Worm (Caenorhabditis elegans) whole organism, young adult: ENCODE data around the gene rde-11.
A peak's percentile ranks its signal among the peaks of the same experiment; 100 is the strongest.

ENCODE experiments used
- C06A6.2 ChIP-seq: fragments of 200-800 bp; sonication (Bioruptor generic); conservative IDR thresholded peaks from 2 replicates; pipeline ENCODE4 v1.3.6; 2022; ENCODE audit warnings: missing genetic modification characterization, missing compliant biosample characterization
- F23B12.7 ChIP-seq: sonication (generic microtip); optimal IDR thresholded peaks from 2 replicates; lab custom pipeline; 2017; ENCODE audit warnings: missing genetic modification characterization, mild to moderate bottlenecking, missing compliant biosample characterization, antibody characterized with exemption, moderate library complexity; ENCODE audit not compliant: insufficient read depth
- F39B2.1 ChIP-seq: fragments of 200-800 bp; sonication (Bioruptor generic); IDR thresholded peaks from 2 replicates; pipeline ENCODE4 v1.3.6; 2022; ENCODE audit warnings: missing genetic modification reagents, missing genetic modification characterization, missing compliant biosample characterization
- F52B5.7 ChIP-seq: sonication (generic microtip); optimal IDR thresholded peaks from 2 replicates; lab custom pipeline; 2016; ENCODE audit warnings: mild to moderate bottlenecking, missing genetic modification characterization, missing compliant biosample characterization
- K12H6.12 ChIP-seq: fragments of 200-800 bp; sonication (Bioruptor generic); optimal IDR thresholded peaks from 2 replicates; lab custom pipeline; 2018; ENCODE audit warnings: mild to moderate bottlenecking, missing genetic modification characterization, missing compliant biosample characterization
- T07F8.4 ChIP-seq: sonication (generic microtip); optimal IDR thresholded peaks from 2 replicates; lab custom pipeline; 2016; ENCODE audit warnings: mild to moderate bottlenecking, missing genetic modification characterization, moderate library complexity, missing compliant biosample characterization
- Y53G8AR.9 ChIP-seq: fragments of 200-800 bp; sonication (Bioruptor generic); conservative IDR thresholded peaks from 2 replicates; pipeline ENCODE4 v1.3.6; 2022; ENCODE audit warnings: missing genetic modification reagents, missing genetic modification characterization, missing compliant biosample characterization
- Y67H2A.10 ChIP-seq: fragments of 200-800 bp; sonication (Bioruptor generic); conservative IDR thresholded peaks from 2 replicates; pipeline ENCODE4 v1.3.6; 2022; ENCODE audit warnings: missing genetic modification reagents, missing genetic modification characterization, missing compliant biosample characterization
- aptf-2 ChIP-seq: fragments of 200-800 bp; sonication (Bioruptor generic); conservative IDR thresholded peaks from 2 replicates; pipeline ENCODE4 v1.3.6; 2022; ENCODE audit warnings: missing genetic modification reagents, missing genetic modification characterization, missing compliant biosample characterization
- attf-3 ChIP-seq: fragments of 200-800 bp; sonication (Bioruptor generic); conservative IDR thresholded peaks from 2 replicates; pipeline ENCODE4 v1.3.6; 2022; ENCODE audit warnings: missing genetic modification reagents, missing genetic modification characterization, missing compliant biosample characterization
- attf-5 ChIP-seq: fragments of 200-800 bp; sonication (Bioruptor generic); optimal IDR thresholded peaks from 2 replicates; lab custom pipeline; 2018; ENCODE audit warnings: mild to moderate bottlenecking, missing genetic modification characterization, missing compliant biosample characterization
- cebp-2 ChIP-seq: fragments of 200-800 bp; sonication (Bioruptor generic); IDR thresholded peaks from 2 replicates; pipeline ENCODE4 v1.3.6; 2022; ENCODE audit warnings: missing genetic modification characterization, missing compliant biosample characterization
- chd-7 ChIP-seq: sonication (generic microtip); optimal IDR thresholded peaks from 2 replicates; lab custom pipeline; 2016; ENCODE audit warnings: mild to moderate bottlenecking, missing genetic modification characterization, moderate library complexity, missing compliant biosample characterization
- die-1 ChIP-seq: sonication (generic microtip); optimal IDR thresholded peaks from 2 replicates; lab custom pipeline; 2016; ENCODE audit warnings: missing genotype, mild to moderate bottlenecking, missing genetic modification characterization, missing compliant biosample characterization
- dpff-1 ChIP-seq: sonication (generic microtip); optimal IDR thresholded peaks from 2 replicates; lab custom pipeline; 2017; ENCODE audit warnings: mild to moderate bottlenecking, missing genetic modification characterization, missing compliant biosample characterization
- fkh-3 ChIP-seq: sonication (generic microtip); optimal IDR thresholded peaks from 2 replicates; lab custom pipeline; 2016; ENCODE audit warnings: mild to moderate bottlenecking, missing genetic modification characterization, missing compliant biosample characterization
- hlh-26 ChIP-seq: fragments of 200-800 bp; sonication (Bioruptor generic); conservative IDR thresholded peaks from 2 replicates; pipeline ENCODE4 v1.3.6; 2022; ENCODE audit warnings: missing genetic modification reagents, missing genetic modification characterization, missing compliant biosample characterization
- hsf-1 ChIP-seq: fragments of 200-800 bp; sonication (Bioruptor generic); IDR thresholded peaks from 2 replicates; pipeline ENCODE4 v1.3.6; 2022; ENCODE audit warnings: missing genetic modification reagents, missing genetic modification characterization, missing compliant biosample characterization
- lag-1 ChIP-seq: fragments of 200-800 bp; sonication (Bioruptor generic); IDR thresholded peaks from 2 replicates; pipeline ENCODE4 v1.3.6; 2022; ENCODE audit warnings: missing genetic modification reagents, missing genetic modification characterization, missing compliant biosample characterization
- let-526 ChIP-seq: fragments of 200-800 bp; sonication (Bioruptor generic); IDR thresholded peaks from 2 replicates; pipeline ENCODE4 v1.3.6; 2022; ENCODE audit warnings: missing genetic modification reagents, missing genetic modification characterization, missing compliant biosample characterization
- lin-26 ChIP-seq: fragments of 200-800 bp; sonication (Bioruptor generic); IDR thresholded peaks from 2 replicates; pipeline ENCODE4 v1.3.6; 2022; ENCODE audit warnings: missing genetic modification reagents, missing genetic modification characterization, missing compliant biosample characterization
- lin-40 ChIP-seq: sonication (generic microtip); optimal IDR thresholded peaks from 2 replicates; lab custom pipeline; 2016; ENCODE audit warnings: missing genetic modification characterization, mild to moderate bottlenecking, missing compliant biosample characterization, missing genotype, missing genetic modification reagents
- lin-54 ChIP-seq: fragments of 200-800 bp; sonication (Bioruptor generic); optimal IDR thresholded peaks from 2 replicates; lab custom pipeline; 2018; ENCODE audit warnings: mild to moderate bottlenecking, missing genetic modification characterization, missing compliant biosample characterization
- lsy-27 ChIP-seq: sonication (generic microtip); optimal IDR thresholded peaks from 2 replicates; lab custom pipeline; 2017; ENCODE audit warnings: missing genetic modification characterization, mild to moderate bottlenecking, missing compliant biosample characterization, antibody characterized with exemption, missing genotype, borderline replicate concordance; ENCODE audit not compliant: insufficient read depth
- madf-6 ChIP-seq: fragments of 200-800 bp; sonication (Bioruptor generic); IDR thresholded peaks from 2 replicates; pipeline ENCODE4 v1.3.6; 2022; ENCODE audit warnings: missing genetic modification reagents, missing genetic modification characterization, missing compliant biosample characterization
- madf-8 ChIP-seq: fragments of 200-800 bp; sonication (Bioruptor generic); conservative IDR thresholded peaks from 2 replicates; pipeline ENCODE4 v1.3.6; 2022; ENCODE audit warnings: missing genetic modification reagents, missing genetic modification characterization, missing compliant biosample characterization
- mel-28 ChIP-seq: sonication (generic microtip); optimal IDR thresholded peaks from 2 replicates; lab custom pipeline; 2016; ENCODE audit warnings: borderline replicate concordance, mild to moderate bottlenecking, missing genetic modification characterization, missing compliant biosample characterization
- nfyb-1 ChIP-seq: fragments of 200-800 bp; sonication (Bioruptor generic); IDR thresholded peaks from 2 replicates; pipeline ENCODE4 v1.3.6; 2022; ENCODE audit warnings: missing genetic modification reagents, missing genetic modification characterization, missing compliant biosample characterization
- nhr-90 ChIP-seq: sonication (generic microtip); optimal IDR thresholded peaks from 2 replicates; lab custom pipeline; 2016; ENCODE audit warnings: missing genotype, mild to moderate bottlenecking, missing genetic modification characterization, missing compliant biosample characterization
- rcor-1 ChIP-seq: fragments of 200-800 bp; sonication (Bioruptor generic); IDR thresholded peaks from 2 replicates; pipeline ENCODE4 v1.3.6; 2022; ENCODE audit warnings: missing genetic modification reagents, missing genetic modification characterization, missing compliant biosample characterization
- rpc-1 ChIP-seq, 2 experiments: fragments of 150-350 bp in 1 of 2; sonication (generic microtip) in 1 of 2; optimal IDR thresholded peaks; 2 replicates each; lab custom pipeline; 2014 to 2018; ENCODE audit warnings: missing biosample characterization in 1 of 2, missing genetic modification characterization in 1 of 2, missing genetic modification reagents in 1 of 2, missing genotype in 1 of 2
- sdz-38 ChIP-seq: sonication (generic microtip); optimal IDR thresholded peaks from 2 replicates; lab custom pipeline; 2016; ENCODE audit warnings: missing genotype, missing genetic modification characterization, missing compliant biosample characterization
- snpc-1.1 ChIP-seq: sonication (generic microtip); optimal IDR thresholded peaks from 2 replicates; lab custom pipeline; 2017; ENCODE audit warnings: missing genetic modification characterization, mild to moderate bottlenecking, missing compliant biosample characterization, antibody characterized with exemption, moderate library complexity, missing genotype, missing genetic modification reagents; ENCODE audit not compliant: insufficient read depth
- snpc-1.3 ChIP-seq: sonication (generic microtip); optimal IDR thresholded peaks from 2 replicates; lab custom pipeline; 2017; ENCODE audit warnings: missing genetic modification characterization, mild to moderate bottlenecking, missing compliant biosample characterization, antibody characterized with exemption, moderate library complexity, missing genotype, missing genetic modification reagents; ENCODE audit not compliant: insufficient read depth
- snpc-3.4 ChIP-seq: sonication (generic microtip); optimal IDR thresholded peaks from 2 replicates; lab custom pipeline; 2017; ENCODE audit warnings: missing genetic modification characterization, mild to moderate bottlenecking, missing compliant biosample characterization, antibody characterized with exemption, moderate library complexity, missing genotype, missing genetic modification reagents
- snpc-4 ChIP-seq, 5 experiments: fragments of 150-350 bp in 1 of 5; sonication (generic microtip) in 4 of 5; optimal IDR thresholded peaks; 2 replicates each; lab custom pipeline; 2014 to 2018; ENCODE audit warnings: missing genetic modification characterization in 5 of 5, missing biosample characterization in 3 of 5, antibody characterized with exemption in 2 of 5, mild to moderate bottlenecking in 2 of 5, missing compliant biosample characterization in 2 of 5, missing genotype in 2 of 5, moderate library complexity in 2 of 5, missing genetic modification reagents in 1 of 5
- somi-1 ChIP-seq: fragments of 200-800 bp; sonication (Bioruptor generic); optimal IDR thresholded peaks from 2 replicates; lab custom pipeline; 2018; ENCODE audit warnings: mild to moderate bottlenecking, missing genetic modification characterization, missing compliant biosample characterization
- tbx-9 ChIP-seq: sonication (generic microtip); optimal IDR thresholded peaks from 2 replicates; lab custom pipeline; 2016; ENCODE audit warnings: borderline replicate concordance, missing genetic modification characterization, inconsistent platforms, missing compliant biosample characterization
- unc-130 ChIP-seq: sonication (generic microtip); optimal IDR thresholded peaks from 2 replicates; lab custom pipeline; 2016; ENCODE audit warnings: missing genetic modification reagents, missing genetic modification characterization, missing compliant biosample characterization
- zfh-2 ChIP-seq: fragments of 200-800 bp; sonication (Bioruptor generic); conservative IDR thresholded peaks from 2 replicates; pipeline ENCODE4 v1.3.6; 2022; ENCODE audit warnings: missing genetic modification reagents, missing genetic modification characterization, missing compliant biosample characterization
- ztf-26 ChIP-seq: sonication (generic microtip); optimal IDR thresholded peaks from 2 replicates; lab custom pipeline; 2017; ENCODE audit warnings: missing genetic modification characterization, missing compliant biosample characterization
- ztf-6 ChIP-seq: fragments of 200-800 bp; sonication (Bioruptor generic); IDR thresholded peaks from 2 replicates; pipeline ENCODE4 v1.3.6; 2022; ENCODE audit warnings: missing genetic modification reagents, missing genetic modification characterization, missing compliant biosample characterization

Gene rde-11

DNA sequence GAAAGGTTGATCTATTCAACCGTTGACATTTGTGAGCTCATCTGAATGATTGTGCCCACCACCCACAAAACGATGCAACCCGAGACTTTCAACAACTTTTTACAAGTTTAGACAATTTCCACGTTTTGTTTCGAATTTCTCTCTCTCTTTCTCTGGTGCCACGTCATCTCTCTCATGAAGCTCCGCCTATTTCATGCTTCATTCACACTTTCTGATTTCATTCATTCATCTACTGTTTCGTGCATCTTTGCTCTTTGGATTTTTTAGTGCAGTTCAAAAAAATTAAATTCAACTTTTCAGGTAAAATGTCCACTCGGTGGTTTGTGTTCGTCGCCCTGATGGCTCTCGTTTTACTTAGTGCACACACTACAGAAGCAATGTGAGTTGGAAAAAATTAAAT lies 44.3 kb downstream of the rde-11 start, which contains the start of gene nlp-79:
nlp-79 (plus strand) TSS at position 301 of the 400 bp plus-strand sequence.
- TF ChIP-seq Y67H2A.10 (GFP tag; lab: Robert Waterston, UW) (no peak), T07F8.4 (tag; lab: Kevin White, UChicago) (no peak), die-1 (tag; lab: Kevin White, UChicago) (no peak), let-526 (GFP tag; lab: Robert Waterston, UW) (no peak), F39B2.1 (GFP tag; lab: Robert Waterston, UW) (no peak), nfyb-1 (GFP tag; lab: Robert Waterston, UW) (no peak), somi-1 (GFP tag; lab: Kevin White, UChicago) (no peak), snpc-1.1 (tag; lab: Kevin White, UChicago) (no peak), hsf-1 (GFP tag; lab: Robert Waterston, UW) (no peak)

DNA sequence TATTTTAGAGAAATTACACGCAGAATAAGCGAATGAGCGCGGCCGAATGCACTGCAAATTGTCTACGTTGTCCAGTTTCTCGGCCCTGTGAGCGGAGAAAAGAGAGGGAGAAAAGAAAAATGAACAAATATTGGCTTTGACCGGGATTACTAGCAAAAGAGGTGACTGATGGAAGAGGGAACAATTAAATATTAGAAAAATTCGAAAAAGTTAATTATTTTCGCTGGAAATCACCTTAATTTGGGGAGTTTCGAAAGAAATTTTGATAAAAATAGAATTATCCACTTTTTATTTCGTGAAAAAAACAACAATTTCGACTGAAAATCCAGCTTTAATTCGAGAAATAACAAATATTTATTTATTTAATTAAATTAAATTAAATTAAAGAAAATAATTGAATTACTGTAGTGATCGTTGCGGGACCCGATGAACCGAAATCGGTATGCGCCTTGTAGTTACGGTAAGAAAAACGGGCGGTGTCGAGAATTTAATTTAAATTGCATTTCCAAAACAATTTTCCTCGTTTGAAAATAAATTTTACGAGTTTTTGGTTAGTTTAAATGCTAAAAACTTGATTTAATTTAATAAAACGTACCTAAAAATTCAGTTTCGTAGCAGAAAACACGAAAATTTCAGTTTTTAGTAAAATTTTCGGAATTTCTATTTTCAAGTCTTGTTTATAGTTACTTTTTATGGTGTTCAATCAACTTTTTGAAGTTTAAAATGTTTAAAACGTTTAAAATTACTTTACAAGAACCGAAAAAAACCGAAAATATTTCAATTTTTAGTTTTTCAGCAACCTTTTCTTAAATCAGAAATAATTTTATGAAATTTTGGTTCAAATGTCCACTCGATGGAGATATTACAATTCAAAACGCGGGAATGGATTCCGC lies 49.6 kb downstream of the rde-11 start, which contains the start of the genes crld-1 and msh-5:
crld-1 (minus strand) TSS at position 51 of the 893 bp plus-strand sequence.
msh-5 (plus strand) TSS at position 843 of the 893 bp plus-strand sequence.
- TF ChIP-seq attf-3 (GFP tag; lab: Robert Waterston, UW), result no peak
- TF ChIP-seq snpc-3.4, result no peak
- no peak for TF ChIP-seq rpc-1 (optimal IDR thresholded peaks at IDR 0.05; lab: Kevin White, UChicago)
- TF ChIP-seq rpc-1 (tag; optimal IDR thresholded peaks at IDR 0.05; lab: Kevin White, UChicago), result no peak
- TF ChIP-seq lin-26 (GFP tag; lab: Robert Waterston, UW), result no peak
- no peak for TF ChIP-seq somi-1 (GFP tag; lab: Kevin White, UChicago)
- no peak for TF ChIP-seq hlh-26 (GFP tag; lab: Robert Waterston, UW)
- TF ChIP-seq chd-7, result no peak
- peak; percentile 32 for TF ChIP-seq snpc-1.3
- peak; percentile 63 for TF ChIP-seq lin-54 (GFP tag; lab: Kevin White, UChicago)
- TF ChIP-seq dpff-1 (tag; lab: Kevin White, UChicago), result no peak
- TF ChIP-seq rcor-1 (GFP tag; lab: Robert Waterston, UW), result 0 out of 2 replicates have a peak, but pooled peaks have one; percentile 43
- TF ChIP-seq mel-28 (tag; lab: Kevin White, UChicago), result no peak
- TF ChIP-seq madf-8, result peak; percentile 82
- TF ChIP-seq lsy-27 (tag; lab: Kevin White, UChicago), result no peak
- TF ChIP-seq F52B5.7, result no peak
- TF ChIP-seq sdz-38 (tag; lab: Kevin White, UChicago), result no peak
- no peak for TF ChIP-seq nhr-90 (tag; lab: Kevin White, UChicago)
- no peak for TF ChIP-seq tbx-9 (tag; lab: Kevin White, UChicago)
- no peak for TF ChIP-seq ztf-6 (GFP tag; lab: Robert Waterston, UW)
- TF ChIP-seq madf-6 (GFP tag; lab: Robert Waterston, UW), result peak; percentile 90
- TF ChIP-seq ztf-26 (tag; lab: Kevin White, UChicago), result no peak
- no peak for TF ChIP-seq zfh-2
- TF ChIP-seq cebp-2, result no peak
- TF ChIP-seq snpc-4 (GFP tag; optimal IDR thresholded peaks at IDR 0.05; lab: Kevin White, UChicago), result peak; percentile 36
- peak in 1 of 4 experiments; percentile 69 for TF ChIP-seq snpc-4 (tag; optimal IDR thresholded peaks at IDR 0.05; lab: Kevin White, UChicago)
- TF ChIP-seq lag-1, result no peak
- no peak for TF ChIP-seq C06A6.2 (GFP tag; lab: Robert Waterston, UW)
- TF ChIP-seq Y67H2A.10 (GFP tag; lab: Robert Waterston, UW), result no peak
- TF ChIP-seq attf-5 (GFP tag; lab: Kevin White, UChicago), result no peak
- TF ChIP-seq unc-130, result no peak
- TF ChIP-seq let-526 (GFP tag; lab: Robert Waterston, UW), result no peak
- TF ChIP-seq nfyb-1 (GFP tag; lab: Robert Waterston, UW), result no peak
- no peak for TF ChIP-seq F23B12.7 (tag; lab: Kevin White, UChicago)
- TF ChIP-seq lin-40, result no peak
- no peak for TF ChIP-seq K12H6.12 (tag; lab: Kevin White, UChicago)
- no peak for TF ChIP-seq T07F8.4 (tag; lab: Kevin White, UChicago)
- TF ChIP-seq fkh-3, result no peak
- no peak for TF ChIP-seq Y53G8AR.9 (GFP tag; lab: Robert Waterston, UW)
- TF ChIP-seq aptf-2 (GFP tag; lab: Robert Waterston, UW), result no peak
